Worm (Caenorhabditis elegans) whole organism, late embryonic: Measurements from ENCODE around the gene aly-3.

ENCODE experiments used
- C08G9.2 ChIP-seq: sonication (generic microtip); optimal IDR thresholded peaks from 2 replicates; lab custom pipeline; 2016; ENCODE audit warnings: mild to moderate bottlenecking, missing genetic modification characterization, moderate library complexity, missing compliant biosample characterization
- C38D4.7 ChIP-seq: fragments of 200-800 bp; sonication (Bioruptor generic); optimal IDR thresholded peaks from 2 replicates; lab custom pipeline; 2018; ENCODE audit warnings: mild to moderate bottlenecking, missing genetic modification characterization, moderate library complexity, missing compliant biosample characterization
- F13H6.1 ChIP-seq: sonication (generic microtip); optimal IDR thresholded peaks from 2 replicates; lab custom pipeline; 2016; ENCODE audit warnings: missing genetic modification characterization, missing compliant biosample characterization
- K02D7.2 ChIP-seq: sonication (generic microtip); optimal IDR thresholded peaks from 2 replicates; lab custom pipeline; 2017; ENCODE audit warnings: mild to moderate bottlenecking, missing genetic modification characterization, missing compliant biosample characterization
- K09A11.1 ChIP-seq: sonication (generic microtip); optimal IDR thresholded peaks from 2 replicates; lab custom pipeline; 2017; ENCODE audit warnings: antibody characterized with exemption, mild to moderate bottlenecking, missing genetic modification characterization, missing compliant biosample characterization; ENCODE audit not compliant: insufficient read depth
- T23F11.4 ChIP-seq: fragments of 200-800 bp; sonication (Bioruptor generic); optimal IDR thresholded peaks from 2 replicates; lab custom pipeline; 2018; ENCODE audit warnings: mild to moderate bottlenecking, missing genetic modification characterization, missing compliant biosample characterization
- Y22D7AL.16 ChIP-seq: sonication (generic microtip); optimal IDR thresholded peaks from 2 replicates; lab custom pipeline; 2016; ENCODE audit warnings: missing genetic modification characterization, missing compliant biosample characterization
- ahr-1 ChIP-seq: sonication (generic microtip); optimal IDR thresholded peaks from 2 replicates; lab custom pipeline; 2016; ENCODE audit warnings: missing genetic modification characterization, missing compliant biosample characterization
- ama-1 ChIP-seq: fragments of 150-350 bp; optimal IDR thresholded peaks from 2 replicates; lab custom pipeline; 2014
- ceh-14 ChIP-seq: sonication (generic microtip); optimal IDR thresholded peaks from 2 replicates; lab custom pipeline; 2016; ENCODE audit warnings: missing genotype, missing genetic modification characterization, missing compliant biosample characterization
- ceh-18 ChIP-seq: sonication (generic microtip); optimal IDR thresholded peaks from 2 replicates; lab custom pipeline; 2016; ENCODE audit warnings: missing genetic modification characterization, missing compliant biosample characterization
- ceh-24 ChIP-seq: sonication (generic microtip); optimal IDR thresholded peaks from 2 replicates; lab custom pipeline; 2016; ENCODE audit warnings: mild to moderate bottlenecking, missing genetic modification characterization, missing compliant biosample characterization
- ceh-34 ChIP-seq: sonication (generic microtip); optimal IDR thresholded peaks from 2 replicates; lab custom pipeline; 2016; ENCODE audit warnings: mild to moderate bottlenecking, missing genetic modification characterization, missing compliant biosample characterization
- ceh-45 ChIP-seq: fragments of 200-800 bp; sonication (Bioruptor generic); IDR thresholded peaks from 2 replicates; pipeline ENCODE4 v1.3.6; 2022; ENCODE audit warnings: missing genetic modification reagents, missing genetic modification characterization, missing compliant biosample characterization
- ceh-6 ChIP-seq: fragments of 200-800 bp; sonication (Bioruptor generic); optimal IDR thresholded peaks from 2 replicates; lab custom pipeline; 2018; ENCODE audit warnings: mild to moderate bottlenecking, missing genetic modification characterization, missing compliant biosample characterization
- che-1 ChIP-seq: sonication (generic microtip); optimal IDR thresholded peaks from 2 replicates; lab custom pipeline; 2016; ENCODE audit warnings: mild to moderate bottlenecking, missing genetic modification characterization, missing compliant biosample characterization
- dmd-4 ChIP-seq: sonication (generic microtip); optimal IDR thresholded peaks from 2 replicates; lab custom pipeline; 2016; ENCODE audit warnings: borderline replicate concordance, missing genetic modification characterization, missing compliant biosample characterization
- dve-1 ChIP-seq: sonication (generic microtip); optimal IDR thresholded peaks from 2 replicates; lab custom pipeline; 2017; ENCODE audit warnings: antibody characterized with exemption, mild to moderate bottlenecking, missing genetic modification characterization, missing compliant biosample characterization
- elt-2 ChIP-seq: sonication (generic microtip); optimal IDR thresholded peaks from 2 replicates; lab custom pipeline; 2016; ENCODE audit warnings: missing genetic modification reagents, missing genetic modification characterization, missing compliant biosample characterization
- elt-4 ChIP-seq: sonication (generic microtip); optimal IDR thresholded peaks from 2 replicates; lab custom pipeline; 2016; ENCODE audit warnings: missing genetic modification characterization, missing compliant biosample characterization
- ets-4 ChIP-seq: sonication (generic microtip); optimal IDR thresholded peaks from 2 replicates; lab custom pipeline; 2016; ENCODE audit warnings: missing genetic modification characterization, missing compliant biosample characterization
- eyg-1 ChIP-seq: sonication (generic microtip); optimal IDR thresholded peaks from 2 replicates; lab custom pipeline; 2016; ENCODE audit warnings: missing genotype, missing genetic modification characterization, missing compliant biosample characterization
- fax-1 ChIP-seq: sonication (generic microtip); optimal IDR thresholded peaks from 2 replicates; lab custom pipeline; 2016; ENCODE audit warnings: missing genotype, missing genetic modification characterization, missing compliant biosample characterization
- fkh-6 ChIP-seq: sonication (generic microtip); optimal IDR thresholded peaks from 2 replicates; lab custom pipeline; 2016; ENCODE audit warnings: missing genetic modification characterization, missing compliant biosample characterization
- gmeb-2 ChIP-seq: sonication (generic microtip); optimal IDR thresholded peaks from 2 replicates; lab custom pipeline; 2016; ENCODE audit warnings: missing genetic modification characterization, inconsistent platforms, missing compliant biosample characterization
- hlh-13 ChIP-seq: fragments of 200-800 bp; sonication (Bioruptor generic); optimal IDR thresholded peaks from 2 replicates; lab custom pipeline; 2018; ENCODE audit warnings: mild to moderate bottlenecking, missing genetic modification characterization, missing compliant biosample characterization
- hlh-30 ChIP-seq: sonication (generic microtip); optimal IDR thresholded peaks from 2 replicates; lab custom pipeline; 2017; ENCODE audit warnings: antibody characterized with exemption, missing genetic modification characterization, missing compliant biosample characterization; ENCODE audit not compliant: insufficient read depth
- hlh-6 ChIP-seq: sonication (generic microtip); optimal IDR thresholded peaks from 2 replicates; lab custom pipeline; 2016; ENCODE audit warnings: missing genotype, missing genetic modification characterization, missing compliant biosample characterization
- hlh-8 ChIP-seq: sonication (generic microtip); optimal IDR thresholded peaks from 2 replicates; lab custom pipeline; 2016; ENCODE audit warnings: missing genotype, missing genetic modification characterization, missing compliant biosample characterization
- lim-6 ChIP-seq: sonication (generic microtip); optimal IDR thresholded peaks from 2 replicates; lab custom pipeline; 2016; ENCODE audit warnings: missing genetic modification characterization, missing compliant biosample characterization
- madf-2 ChIP-seq: sonication (generic microtip); optimal IDR thresholded peaks from 2 replicates; lab custom pipeline; 2017; ENCODE audit warnings: missing genetic modification characterization, missing compliant biosample characterization
- mec-3 ChIP-seq: sonication (generic microtip); optimal IDR thresholded peaks from 2 replicates; lab custom pipeline; 2016; ENCODE audit warnings: borderline replicate concordance, missing genetic modification characterization, missing compliant biosample characterization
- nfya-1 ChIP-seq: sonication (generic microtip); optimal IDR thresholded peaks from 2 replicates; lab custom pipeline; 2017; ENCODE audit warnings: missing genetic modification characterization, mild to moderate bottlenecking, missing compliant biosample characterization, antibody characterized with exemption, moderate library complexity
- nhr-11 ChIP-seq: fragments of 150-350 bp; optimal IDR thresholded peaks from 2 replicates; lab custom pipeline; 2014; ENCODE audit warnings: missing biosample characterization, missing genetic modification characterization
- nhr-232 ChIP-seq: sonication (generic microtip); optimal IDR thresholded peaks from 2 replicates; lab custom pipeline; 2016; ENCODE audit warnings: missing genetic modification characterization, missing compliant biosample characterization
- npax-4 ChIP-seq: sonication (generic microtip); optimal IDR thresholded peaks from 2 replicates; lab custom pipeline; 2016; ENCODE audit warnings: missing genetic modification characterization, missing compliant biosample characterization
- odd-2 ChIP-seq: sonication (generic microtip); optimal IDR thresholded peaks from 2 replicates; lab custom pipeline; 2017; ENCODE audit warnings: antibody characterized with exemption, mild to moderate bottlenecking, missing genetic modification characterization, missing compliant biosample characterization
- pat-9 ChIP-seq: fragments of 200-800 bp; sonication (Bioruptor generic); optimal IDR thresholded peaks from 2 replicates; lab custom pipeline; 2018; ENCODE audit warnings: mild to moderate bottlenecking, missing genetic modification characterization, moderate library complexity, missing compliant biosample characterization
- pax-1 ChIP-seq: fragments of 150-350 bp; optimal IDR thresholded peaks from 2 replicates; lab custom pipeline; 2014; ENCODE audit warnings: missing biosample characterization, missing genetic modification characterization
- pha-4 ChIP-seq: fragments of 150-350 bp; optimal IDR thresholded peaks from 2 replicates; lab custom pipeline; 2018; ENCODE audit warnings: missing biosample characterization, missing genetic modification reagents, missing genetic modification characterization
- pqm-1 ChIP-seq: sonication (generic microtip); optimal IDR thresholded peaks from 2 replicates; lab custom pipeline; 2016; ENCODE audit warnings: missing genetic modification characterization, missing compliant biosample characterization
- pros-1 ChIP-seq: fragments of 150-350 bp; optimal IDR thresholded peaks from 2 replicates; lab custom pipeline; 2014; ENCODE audit warnings: missing biosample characterization, missing genetic modification reagents, missing genetic modification characterization
- ref-2 ChIP-seq: sonication (generic microtip); optimal IDR thresholded peaks from 2 replicates; lab custom pipeline; 2016; ENCODE audit warnings: missing genetic modification characterization, missing compliant biosample characterization
- rnt-1 ChIP-seq: sonication (generic microtip); optimal IDR thresholded peaks from 2 replicates; lab custom pipeline; 2016; ENCODE audit warnings: missing genetic modification characterization, missing compliant biosample characterization
- sdc-2 ChIP-seq: sonication (generic microtip); optimal IDR thresholded peaks from 2 replicates; lab custom pipeline; 2016; ENCODE audit warnings: missing genotype, missing genetic modification characterization, missing compliant biosample characterization
- sox-2 ChIP-seq: fragments of 200-800 bp; sonication (Bioruptor generic); IDR thresholded peaks from 2 replicates; pipeline ENCODE4 v1.3.6; 2022; ENCODE audit warnings: missing genetic modification reagents, missing genetic modification characterization, missing compliant biosample characterization
- sox-4 ChIP-seq: sonication (generic microtip); optimal IDR thresholded peaks from 2 replicates; lab custom pipeline; 2017; ENCODE audit warnings: mild to moderate bottlenecking, missing genetic modification characterization, inconsistent platforms, missing compliant biosample characterization
- tbx-7 ChIP-seq: sonication (generic microtip); optimal IDR thresholded peaks from 2 replicates; lab custom pipeline; 2016; ENCODE audit warnings: missing genotype, missing genetic modification characterization, missing compliant biosample characterization
- ttx-3 ChIP-seq: sonication (generic microtip); optimal IDR thresholded peaks from 2 replicates; lab custom pipeline; 2016; ENCODE audit warnings: missing genetic modification reagents, missing genetic modification characterization, missing compliant biosample characterization
- unc-42 ChIP-seq: sonication (generic microtip); optimal IDR thresholded peaks from 2 replicates; lab custom pipeline; 2016; ENCODE audit warnings: missing genotype, missing genetic modification characterization, missing compliant biosample characterization
- unc-55 ChIP-seq: sonication (generic microtip); optimal IDR thresholded peaks from 2 replicates; lab custom pipeline; 2017; ENCODE audit warnings: missing biosample characterization, missing genetic modification reagents, missing genetic modification characterization
- unc-86 ChIP-seq: sonication (generic microtip); optimal IDR thresholded peaks from 2 replicates; lab custom pipeline; 2016; ENCODE audit warnings: missing genetic modification characterization, missing compliant biosample characterization
- zip-5 ChIP-seq: sonication (generic microtip); optimal IDR thresholded peaks from 2 replicates; lab custom pipeline; 2016; ENCODE audit warnings: missing genetic modification characterization, missing compliant biosample characterization
- ztf-16 ChIP-seq: sonication (generic microtip); optimal IDR thresholded peaks from 2 replicates; lab custom pipeline; 2017; ENCODE audit warnings: missing genetic modification characterization, missing compliant biosample characterization

aly-3 gene

DNA sequence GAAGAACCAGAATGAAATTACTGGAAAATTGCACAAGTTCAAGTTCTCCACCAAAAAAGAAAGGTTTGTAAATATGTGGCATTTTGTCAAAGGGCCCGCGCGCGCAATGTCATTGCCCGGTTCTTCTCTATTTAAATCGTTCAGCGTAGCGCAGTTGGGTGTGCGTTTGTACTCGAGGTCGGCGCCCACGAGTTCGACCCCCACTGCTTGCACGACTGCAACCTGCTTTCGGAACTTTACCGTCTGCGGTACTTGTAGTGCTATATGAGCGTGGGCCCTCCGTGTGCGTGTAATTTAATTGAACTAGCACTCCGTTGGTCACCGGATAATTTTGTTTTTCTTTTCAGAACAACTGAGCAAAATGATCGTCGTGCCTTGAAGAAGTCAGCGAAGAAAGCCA is 36.6 kb upstream of the aly-3 start:
- peak; percentile 54 for TF ChIP-seq nhr-232 (tag; lab: Kevin White, UChicago)
- TF ChIP-seq ama-1 (lab: Kevin White, UChicago): no peak
- peak; percentile 62 for TF ChIP-seq hlh-13
- TF ChIP-seq elt-2: peak; percentile 69
- peak; percentile 51 for TF ChIP-seq K02D7.2
- peak; percentile 32 for TF ChIP-seq npax-4 (tag; lab: Kevin White, UChicago)
- peak; percentile 59 for TF ChIP-seq C08G9.2 (tag; lab: Kevin White, UChicago)
- peak; percentile 67 for TF ChIP-seq hlh-6 (tag; lab: Kevin White, UChicago)
- TF ChIP-seq rnt-1 (tag; lab: Kevin White, UChicago): no peak
- TF ChIP-seq odd-2 (tag; lab: Kevin White, UChicago): no peak
- no peak for TF ChIP-seq lim-6 (tag; lab: Kevin White, UChicago)
- TF ChIP-seq ztf-16: peak; percentile 63
- no peak for TF ChIP-seq pha-4 (tag; lab: Kevin White, UChicago)
- peak; percentile 49 for TF ChIP-seq che-1 (tag; lab: Kevin White, UChicago)
- TF ChIP-seq pax-1 (tag; lab: Kevin White, UChicago): no peak
- TF ChIP-seq eyg-1: no peak
- no peak for TF ChIP-seq nhr-11 (tag; lab: Kevin White, UChicago)
- peak; percentile 45 for TF ChIP-seq sox-4 (tag; lab: Kevin White, UChicago)
- no peak for TF ChIP-seq unc-86 (tag; lab: Kevin White, UChicago)
- peak; percentile 71 for TF ChIP-seq zip-5 (tag; lab: Kevin White, UChicago)
- TF ChIP-seq ceh-34 (tag; lab: Kevin White, UChicago): peak; percentile 38
- TF ChIP-seq hlh-30: peak; percentile 68
- no peak for TF ChIP-seq unc-42 (tag; lab: Kevin White, UChicago)
- no peak for TF ChIP-seq C38D4.7 (GFP tag; lab: Kevin White, UChicago)
- peak; percentile 22 for TF ChIP-seq ceh-24 (tag; lab: Kevin White, UChicago)
- TF ChIP-seq fkh-6 (tag; lab: Kevin White, UChicago): peak; percentile 62
- no peak for TF ChIP-seq ceh-45 (GFP tag; lab: Robert Waterston, UW)
- no peak for TF ChIP-seq pqm-1
- TF ChIP-seq madf-2 (tag; lab: Kevin White, UChicago): peak; percentile 55
- peak; percentile 76 for TF ChIP-seq pat-9 (tag; lab: Kevin White, UChicago)
- no peak for TF ChIP-seq ets-4
- TF ChIP-seq T23F11.4 (GFP tag; lab: Kevin White, UChicago): peak; percentile 66
- TF ChIP-seq sox-2 (GFP tag; lab: Robert Waterston, UW): peak; percentile 25; the same call in 1 of the 2 replicates
- peak; percentile 45 for TF ChIP-seq nfya-1
- peak; percentile 19 for TF ChIP-seq ceh-18 (tag; lab: Kevin White, UChicago)
- TF ChIP-seq tbx-7: no peak
- TF ChIP-seq gmeb-2: peak; percentile 68
- TF ChIP-seq ttx-3: no peak
- TF ChIP-seq ahr-1 (tag; lab: Kevin White, UChicago): no peak
- TF ChIP-seq ceh-14 (tag; lab: Kevin White, UChicago): peak; percentile 28
- no peak for TF ChIP-seq pros-1
- TF ChIP-seq unc-55 (GFP tag; lab: Kevin White, UChicago): no peak
- TF ChIP-seq mec-3 (tag; lab: Kevin White, UChicago): peak; percentile 4
- TF ChIP-seq dmd-4 (tag; lab: Kevin White, UChicago): peak; percentile 15
- TF ChIP-seq K09A11.1: peak; percentile 12
- TF ChIP-seq F13H6.1 (tag; lab: Kevin White, UChicago): no peak
- TF ChIP-seq fax-1 (tag; lab: Kevin White, UChicago): peak; percentile 44
- TF ChIP-seq ceh-6 (GFP tag; lab: Kevin White, UChicago): peak; percentile 54
- peak; percentile 66 for TF ChIP-seq sdc-2 (tag; lab: Kevin White, UChicago)
- peak; percentile 48 for TF ChIP-seq ref-2 (tag; lab: Kevin White, UChicago)
- no peak for TF ChIP-seq elt-4 (tag; lab: Kevin White, UChicago)
- TF ChIP-seq dve-1 (tag; lab: Kevin White, UChicago): no peak
- no peak for TF ChIP-seq hlh-8 (tag; lab: Kevin White, UChicago)
- peak; percentile 7 for TF ChIP-seq Y22D7AL.16 (tag; lab: Kevin White, UChicago)
